Worm (Caenorhabditis elegans) whole organism, L2 larva: ENCODE measurements around the gene C52B9.4.

Source experiments
- C34F6.9 ChIP-seq: fragments of 150-350 bp; optimal IDR thresholded peaks from 2 replicates; lab custom pipeline; 2014; ENCODE audit warnings: missing biosample characterization, missing genetic modification characterization
- F13H6.1 ChIP-seq: sonication (generic microtip); optimal IDR thresholded peaks from 2 replicates; lab custom pipeline; 2016; ENCODE audit warnings: missing genetic modification characterization, missing compliant biosample characterization
- R02D3.7 ChIP-seq: fragments of 150-350 bp; optimal IDR thresholded peaks from 2 replicates; lab custom pipeline; 2014; ENCODE audit warnings: missing biosample characterization, missing genetic modification characterization
- Y55F3AM.14 ChIP-seq: fragments of 200-800 bp; sonication (Bioruptor generic); optimal IDR thresholded peaks from 2 replicates; lab custom pipeline; 2018; ENCODE audit warnings: mild to moderate bottlenecking, missing genetic modification characterization, missing compliant biosample characterization
- ZK546.5 ChIP-seq: sonication (generic microtip); optimal IDR thresholded peaks from 2 replicates; lab custom pipeline; 2017; ENCODE audit warnings: missing biosample characterization, missing genetic modification characterization
- alr-1 ChIP-seq: fragments of 150-350 bp; optimal IDR thresholded peaks from 2 replicates; lab custom pipeline; 2014; ENCODE audit warnings: missing biosample characterization, missing genetic modification characterization
- aly-2 ChIP-seq: fragments of 150-350 bp; optimal IDR thresholded peaks from 2 replicates; lab custom pipeline; 2014; ENCODE audit warnings: missing biosample characterization, missing genetic modification characterization
- ama-1 ChIP-seq: fragments of 150-350 bp; optimal IDR thresholded peaks from 2 replicates; lab custom pipeline; 2018; ENCODE audit warnings: inconsistent platforms
- blmp-1 ChIP-seq: sonication (generic microtip); optimal IDR thresholded peaks from 2 replicates; lab custom pipeline; 2017; ENCODE audit warnings: missing genetic modification characterization, mild to moderate bottlenecking, missing compliant biosample characterization, antibody characterized with exemption, moderate library complexity; ENCODE audit not compliant: insufficient read depth
- ceh-16 ChIP-seq: fragments of 150-350 bp; optimal IDR thresholded peaks from 2 replicates; lab custom pipeline; 2014; ENCODE audit warnings: missing biosample characterization, missing genetic modification characterization
- ceh-82 ChIP-seq: fragments of 150-350 bp; optimal IDR thresholded peaks from 2 replicates; lab custom pipeline; 2014; ENCODE audit warnings: missing biosample characterization, missing genetic modification characterization
- crh-2 ChIP-seq: sonication (generic microtip); optimal IDR thresholded peaks from 2 replicates; lab custom pipeline; 2017; ENCODE audit warnings: missing biosample characterization, missing genetic modification characterization
- dmd-4 ChIP-seq: sonication (generic microtip); optimal IDR thresholded peaks from 2 replicates; lab custom pipeline; 2017; ENCODE audit warnings: missing biosample characterization, missing genetic modification characterization
- egl-27 ChIP-seq: sonication (generic microtip); optimal IDR thresholded peaks from 3 replicates; lab custom pipeline; 2017; ENCODE audit warnings: missing biosample characterization, missing genetic modification reagents, missing genetic modification characterization
- elt-1 ChIP-seq: fragments of 150-350 bp; optimal IDR thresholded peaks from 2 replicates; lab custom pipeline; 2014; ENCODE audit warnings: missing biosample characterization, missing genetic modification characterization
- elt-3 ChIP-seq: sonication (generic microtip); optimal IDR thresholded peaks from 2 replicates; lab custom pipeline; 2017; ENCODE audit warnings: missing biosample characterization, missing genetic modification characterization
- fos-1 ChIP-seq: fragments of 150-350 bp; optimal IDR thresholded peaks from 2 replicates; lab custom pipeline; 2014; ENCODE audit warnings: missing biosample characterization, missing genetic modification characterization
- gmeb-1 ChIP-seq: fragments of 150-350 bp; optimal IDR thresholded peaks from 2 replicates; lab custom pipeline; 2014; ENCODE audit warnings: missing biosample characterization, missing genetic modification characterization
- lin-11 ChIP-seq: fragments of 150-350 bp; sonication (generic microtip); optimal IDR thresholded peaks from 2 replicates; lab custom pipeline; 2014; ENCODE audit warnings: missing biosample characterization, missing genetic modification characterization, inconsistent platforms, mixed read lengths
- lin-13 ChIP-seq: fragments of 150-350 bp; optimal IDR thresholded peaks from 2 replicates; lab custom pipeline; 2014; ENCODE audit warnings: missing biosample characterization, missing genetic modification reagents, missing genetic modification characterization
- lsy-2 ChIP-seq, 2 experiments: fragments of 150-350 bp in 1 of 2; sonication (generic microtip) in 1 of 2; optimal IDR thresholded peaks; 2 replicates each; lab custom pipeline; 2014 to 2017; ENCODE audit warnings: missing biosample characterization in 2 of 2, missing genetic modification characterization in 2 of 2
- mab-5 ChIP-seq: fragments of 150-350 bp; optimal IDR thresholded peaks from 2 replicates; lab custom pipeline; 2014; ENCODE audit warnings: missing biosample characterization, missing genetic modification characterization
- mbf-1 ChIP-seq: sonication (generic microtip); optimal IDR thresholded peaks from 2 replicates; lab custom pipeline; 2017; ENCODE audit warnings: missing biosample characterization, missing genetic modification characterization
- nhr-10 ChIP-seq: sonication (generic microtip); optimal IDR thresholded peaks from 2 replicates; lab custom pipeline; 2017; ENCODE audit warnings: missing biosample characterization, missing genetic modification characterization
- nhr-11 ChIP-seq: fragments of 150-350 bp; optimal IDR thresholded peaks from 2 replicates; lab custom pipeline; 2014; ENCODE audit warnings: missing biosample characterization, missing genetic modification characterization
- nhr-12 ChIP-seq: fragments of 150-350 bp; optimal IDR thresholded peaks from 2 replicates; lab custom pipeline; 2014; ENCODE audit warnings: missing biosample characterization, missing genetic modification characterization
- nhr-129 ChIP-seq: fragments of 150-350 bp; optimal IDR thresholded peaks from 2 replicates; lab custom pipeline; 2014; ENCODE audit warnings: missing biosample characterization, missing genetic modification characterization
- nhr-21 ChIP-seq: fragments of 150-350 bp; optimal IDR thresholded peaks from 2 replicates; lab custom pipeline; 2014; ENCODE audit warnings: missing biosample characterization, missing genetic modification characterization
- nhr-23 ChIP-seq: fragments of 150-350 bp; optimal IDR thresholded peaks from 2 replicates; lab custom pipeline; 2014; ENCODE audit warnings: missing biosample characterization, missing genetic modification reagents, missing genetic modification characterization
- nhr-237 ChIP-seq: fragments of 150-350 bp; optimal IDR thresholded peaks from 2 replicates; lab custom pipeline; 2014; ENCODE audit warnings: missing biosample characterization, missing genetic modification characterization
- nhr-25 ChIP-seq: fragments of 150-350 bp; sonication (generic microtip); optimal IDR thresholded peaks from 3 replicates; lab custom pipeline; 2014; ENCODE audit warnings: missing biosample characterization, missing genetic modification characterization
- nhr-6 ChIP-seq: fragments of 150-350 bp; optimal IDR thresholded peaks from 2 replicates; lab custom pipeline; 2014; ENCODE audit warnings: missing biosample characterization, missing genetic modification characterization
- nhr-77 ChIP-seq: fragments of 150-350 bp; optimal IDR thresholded peaks from 2 replicates; lab custom pipeline; 2014; ENCODE audit warnings: missing biosample characterization, missing genetic modification characterization
- peb-1 ChIP-seq: fragments of 150-350 bp; optimal IDR thresholded peaks from 2 replicates; lab custom pipeline; 2014; ENCODE audit warnings: missing biosample characterization, missing genetic modification characterization
- sem-4 ChIP-seq: fragments of 150-350 bp; optimal IDR thresholded peaks from 2 replicates; lab custom pipeline; 2014; ENCODE audit warnings: missing biosample characterization, missing genetic modification reagents, missing genetic modification characterization
- skn-1 ChIP-seq: sonication (generic microtip); optimal IDR thresholded peaks from 2 replicates; lab custom pipeline; 2017; ENCODE audit warnings: missing biosample characterization, missing genetic modification characterization
- sma-3 ChIP-seq: sonication (generic microtip); optimal IDR thresholded peaks from 2 replicates; lab custom pipeline; 2016; ENCODE audit warnings: missing genetic modification reagents, missing genetic modification characterization, missing compliant biosample characterization
- sma-9 ChIP-seq, 2 experiments: fragments of 150-350 bp in 1 of 2; sonication (generic microtip) in 1 of 2; optimal IDR thresholded peaks; 2 replicates each; lab custom pipeline; 2014 to 2016; ENCODE audit warnings: missing genetic modification characterization in 2 of 2, mild to moderate bottlenecking in 1 of 2, missing biosample characterization in 1 of 2, missing compliant biosample characterization in 1 of 2, missing genetic modification reagents in 1 of 2, moderate library complexity in 1 of 2
- snpc-4 ChIP-seq: fragments of 150-350 bp; optimal IDR thresholded peaks from 2 replicates; lab custom pipeline; 2014; ENCODE audit warnings: missing biosample characterization, missing genetic modification characterization
- unc-39 ChIP-seq: fragments of 150-350 bp; optimal IDR thresholded peaks from 2 replicates; lab custom pipeline; 2014; ENCODE audit warnings: missing biosample characterization, missing genetic modification characterization
- unc-55 ChIP-seq: fragments of 150-350 bp; sonication (generic microtip); optimal IDR thresholded peaks from 3 replicates; lab custom pipeline; 2014; ENCODE audit warnings: missing biosample characterization, missing genetic modification reagents, missing genetic modification characterization
- unc-62 ChIP-seq: fragments of 150-350 bp; optimal IDR thresholded peaks from 2 replicates; lab custom pipeline; 2014; ENCODE audit warnings: missing biosample characterization, missing genetic modification reagents, missing genetic modification characterization
- zag-1 ChIP-seq: fragments of 150-350 bp; optimal IDR thresholded peaks from 2 replicates; lab custom pipeline; 2014; ENCODE audit warnings: missing biosample characterization, missing genetic modification characterization
- ztf-1 ChIP-seq: fragments of 200-800 bp; sonication (Bioruptor generic); conservative IDR thresholded peaks from 2 replicates; pipeline ENCODE4 v1.3.6; 2022; ENCODE audit warnings: missing genetic modification characterization, missing compliant biosample characterization
- ztf-11 ChIP-seq: sonication (generic microtip); optimal IDR thresholded peaks from 2 replicates; lab custom pipeline; 2017; ENCODE audit warnings: missing biosample characterization, missing genetic modification characterization

Gene C52B9.4

ce11 chrX:4219487-4219886 is 41.0 kb upstream of the C52B9.4 start:
- no peak for TF ChIP-seq peb-1 (tag; lab: Kevin White, UChicago)
- TF ChIP-seq lsy-2 (tag; optimal IDR thresholded peaks at IDR 0.05; lab: Kevin White, UChicago): peak in 1 of 2 experiments; percentile 5
- TF ChIP-seq nhr-129: peak; percentile 48
- TF ChIP-seq unc-39: no peak
- no peak for TF ChIP-seq lin-13
- peak; percentile 10 for TF ChIP-seq C34F6.9 (tag; lab: Kevin White, UChicago)
- TF ChIP-seq nhr-25 (tag; lab: Kevin White, UChicago): no peak
- TF ChIP-seq Y55F3AM.14 (GFP tag; lab: Kevin White, UChicago): no peak
- TF ChIP-seq unc-55 (GFP tag; lab: Kevin White, UChicago): no peak
- TF ChIP-seq ZK546.5 (tag; lab: Kevin White, UChicago): no peak
- peak; percentile 5 for TF ChIP-seq crh-2 (tag; lab: Kevin White, UChicago)
- TF ChIP-seq dmd-4 (tag; lab: Kevin White, UChicago): no peak
- no peak for TF ChIP-seq skn-1

- TF ChIP-seq ztf-11 (tag; lab: Kevin White, UChicago): no peak
- no peak for TF ChIP-seq unc-39
- TF ChIP-seq gmeb-1: no peak
- peak; percentile 74 for TF ChIP-seq fos-1 (tag; lab: Kevin White, UChicago)
- no peak for TF ChIP-seq unc-55 (GFP tag; lab: Kevin White, UChicago)
- no peak for TF ChIP-seq R02D3.7 (tag; lab: Kevin White, UChicago)
- TF ChIP-seq ZK546.5 (tag; lab: Kevin White, UChicago): no peak
- TF ChIP-seq lsy-2 (tag; optimal IDR thresholded peaks at IDR 0.05; lab: Kevin White, UChicago): peak in 1 of 2 experiments; percentile 68
- TF ChIP-seq skn-1: no peak
- TF ChIP-seq zag-1 (tag; lab: Kevin White, UChicago): no peak
- TF ChIP-seq dmd-4 (tag; lab: Kevin White, UChicago): no peak
- TF ChIP-seq C34F6.9 (tag; lab: Kevin White, UChicago): peak; percentile 14
- no peak for TF ChIP-seq ceh-82 (tag; lab: Kevin White, UChicago)
- TF ChIP-seq nhr-77 (tag; lab: Kevin White, UChicago): no peak
Measured at ce11 chrX:4222200-4222599, 38.3 kb upstream of the C52B9.4 start.

ce11 chrX:4222779-4223387 is 37.6 kb upstream of the C52B9.4 start:
- TF ChIP-seq C34F6.9 (tag; lab: Kevin White, UChicago): peak; percentile 62
- peak; percentile 76 for TF ChIP-seq crh-2 (tag; lab: Kevin White, UChicago)
- peak; percentile 97 for TF ChIP-seq F13H6.1 (tag; lab: Kevin White, UChicago)
- TF ChIP-seq aly-2 (tag; lab: Kevin White, UChicago): no peak
- TF ChIP-seq lsy-2 (tag; optimal IDR thresholded peaks at IDR 0.05; lab: Kevin White, UChicago): peak; percentile 39 to 81
- TF ChIP-seq sma-9 (GFP tag; optimal IDR thresholded peaks at IDR 0.05; lab: Kevin White, UChicago): peak; percentile 83
- TF ChIP-seq sma-9 (tag; optimal IDR thresholded peaks at IDR 0.05; lab: Kevin White, UChicago): no peak
- no peak for TF ChIP-seq ztf-11 (tag; lab: Kevin White, UChicago)
- no peak for TF ChIP-seq blmp-1
- TF ChIP-seq ceh-16 (tag; lab: Kevin White, UChicago): peak; percentile 14
- TF ChIP-seq nhr-21: peak; percentile 91
- peak; percentile 49 for TF ChIP-seq unc-55 (GFP tag; lab: Kevin White, UChicago)
- TF ChIP-seq zag-1 (tag; lab: Kevin White, UChicago): no peak
- peak; percentile 73 for TF ChIP-seq nhr-129
- peak; percentile 77 for TF ChIP-seq nhr-25 (tag; lab: Kevin White, UChicago)
- TF ChIP-seq ztf-1: no peak
- TF ChIP-seq unc-62: peak; percentile 42
- peak; percentile 36 for TF ChIP-seq nhr-10 (tag; lab: Kevin White, UChicago)
- TF ChIP-seq gmeb-1: peak; percentile 76
- TF ChIP-seq lin-11 (tag; lab: Kevin White, UChicago): peak; percentile 77
- peak; percentile 39 for TF ChIP-seq snpc-4 (tag; lab: Kevin White, UChicago)
- no peak for TF ChIP-seq elt-3
- TF ChIP-seq sem-4 (tag; lab: Kevin White, UChicago): peak; percentile 85
- no peak for TF ChIP-seq ZK546.5 (tag; lab: Kevin White, UChicago)
- no peak for TF ChIP-seq mbf-1 (tag; lab: Kevin White, UChicago)
- TF ChIP-seq fos-1 (tag; lab: Kevin White, UChicago): no peak
- peak; percentile 86 for TF ChIP-seq nhr-6 (tag; lab: Kevin White, UChicago)
- no peak for TF ChIP-seq alr-1 (tag; lab: Kevin White, UChicago)
- peak; percentile 44 for TF ChIP-seq elt-1 (tag; lab: Kevin White, UChicago)
- TF ChIP-seq R02D3.7 (tag; lab: Kevin White, UChicago): no peak
- TF ChIP-seq nhr-23 (tag; lab: Kevin White, UChicago): no peak
- no peak for TF ChIP-seq nhr-77 (tag; lab: Kevin White, UChicago)
- TF ChIP-seq sma-3: peak; percentile 94
- peak; percentile 34 for TF ChIP-seq nhr-237 (tag; lab: Kevin White, UChicago)
- peak; percentile 82 for TF ChIP-seq mab-5
- TF ChIP-seq ama-1 (lab: Kevin White, UChicago): peak; percentile 63
- TF ChIP-seq unc-39: no peak
- no peak for TF ChIP-seq peb-1 (tag; lab: Kevin White, UChicago)
- no peak for TF ChIP-seq nhr-12 (tag; lab: Kevin White, UChicago)
- peak; percentile 48 for TF ChIP-seq lin-13
- TF ChIP-seq ceh-82 (tag; lab: Kevin White, UChicago): no peak
- no peak for TF ChIP-seq nhr-11 (tag; lab: Kevin White, UChicago)
- no peak for TF ChIP-seq dmd-4 (tag; lab: Kevin White, UChicago)
- peak; percentile 84 for TF ChIP-seq egl-27 (tag; lab: Kevin White, UChicago)
